Fruit fly (Drosophila melanogaster) whole organism, embryonic: ENCODE data around the gene CG17717.

Experiments
- BEAF-32 ChIP-seq: fragments of 200-800 bp; sonication (Bioruptor generic); optimal IDR thresholded peaks from 3 replicates; lab custom pipeline; 2017; ENCODE audit warnings: missing biosample characterization, missing genetic modification characterization, mild to moderate bottlenecking, moderate library complexity, missing genetic modification reagents
- Dp ChIP-seq: fragments of 200-800 bp; sonication (Bioruptor generic); optimal IDR thresholded peaks from 2 replicates; lab custom pipeline; 2018; ENCODE audit warnings: missing biosample characterization, mild to moderate bottlenecking, missing genetic modification characterization, moderate library complexity
- chm ChIP-seq: fragments of 200-800 bp; sonication (Bioruptor generic); IDR thresholded peaks from 2 replicates; pipeline ENCODE4 v1.3.6; 2022; ENCODE audit warnings: missing biosample characterization, missing genetic modification characterization
- repo ChIP-seq: fragments of 200-800 bp; sonication (Bioruptor generic); optimal IDR thresholded peaks from 2 replicates; lab custom pipeline; 2016; ENCODE audit warnings: missing biosample characterization, missing genetic modification characterization
- slou ChIP-seq: fragments of 200-800 bp; sonication (Bioruptor generic); optimal IDR thresholded peaks from 3 replicates; lab custom pipeline; 2016; ENCODE audit warnings: missing biosample characterization, missing genetic modification characterization
- twi ChIP-seq: fragments of 200-800 bp; optimal IDR thresholded peaks from 2 replicates; lab custom pipeline; 2019; ENCODE audit warnings: missing biosample characterization, mild to moderate bottlenecking, missing genetic modification characterization, moderate library complexity

dm6 chrX:6612509-6612908 lies 23.4 kb downstream of the CG17717 start:
- TF ChIP-seq BEAF-32 (GFP tag; lab: Kevin White, UChicago) (no peak), slou (GFP tag; lab: Kevin White, UChicago) (no peak), twi (tag; lab: Kevin White, UChicago) (no peak), chm (GFP tag; lab: Robert Waterston, UW) (no peak), repo (GFP tag; lab: Kevin White, UChicago) (no peak), Dp (GFP tag; lab: Kevin White, UChicago) (no peak)
